Fruit fly (Drosophila melanogaster) whole organism, embryonic: ENCODE data around the gene CG5096.
A peak's percentile ranks its signal among the peaks of the same experiment; 100 is the strongest.

Experiments used
- Ada2b ChIP-seq: fragments of 200-800 bp; sonication (Bioruptor generic); IDR thresholded peaks from 2 replicates; pipeline ENCODE4 v1.3.6; 2022; ENCODE audit warnings: missing biosample characterization, missing genetic modification characterization
- Atf6 ChIP-seq: fragments of 200-800 bp; sonication (Bioruptor generic); IDR thresholded peaks from 2 replicates; pipeline ENCODE4 v1.3.6; 2022; ENCODE audit warnings: missing biosample characterization, missing genetic modification characterization
- B-H2 ChIP-seq: fragments of 200-800 bp; sonication (Bioruptor generic); optimal IDR thresholded peaks from 2 replicates; lab custom pipeline; 2018; ENCODE audit warnings: missing biosample characterization, mild to moderate bottlenecking, missing genetic modification characterization
- BEAF-32 ChIP-seq: fragments of 200-800 bp; sonication (Bioruptor generic); optimal IDR thresholded peaks from 3 replicates; lab custom pipeline; 2017; ENCODE audit warnings: missing biosample characterization, missing genetic modification characterization, mild to moderate bottlenecking, moderate library complexity, missing genetic modification reagents
- CG10147 ChIP-seq: fragments of 200-800 bp; sonication (Bioruptor generic); optimal IDR thresholded peaks from 2 replicates; lab custom pipeline; 2019; ENCODE audit warnings: missing biosample characterization, mild to moderate bottlenecking, missing genetic modification characterization, moderate library complexity
- CG12104 ChIP-seq: fragments of 200-800 bp; sonication (Bioruptor generic); optimal IDR thresholded peaks from 3 replicates; lab custom pipeline; 2016; ENCODE audit warnings: missing biosample characterization, missing genetic modification characterization
- CG12659 ChIP-seq: fragments of 200-800 bp; sonication (Bioruptor generic); optimal IDR thresholded peaks from 3 replicates; lab custom pipeline; 2017; ENCODE audit warnings: mild to moderate bottlenecking, missing biosample characterization, missing genetic modification reagents, missing genetic modification characterization
- CG15479 ChIP-seq: fragments of 200-800 bp; sonication (Bioruptor generic); optimal IDR thresholded peaks from 3 replicates; lab custom pipeline; 2019; ENCODE audit warnings: missing biosample characterization, mild to moderate bottlenecking, missing genetic modification characterization, moderate library complexity
- CG17328 ChIP-seq: fragments of 200-800 bp; sonication (Bioruptor generic); IDR thresholded peaks from 2 replicates; pipeline ENCODE4 v1.3.6; 2022; ENCODE audit warnings: missing biosample characterization, missing genetic modification characterization
- CG17361 ChIP-seq: fragments of 200-800 bp; sonication (Bioruptor generic); IDR thresholded peaks from 3 replicates; pipeline ENCODE4 v1.3.6; 2022; ENCODE audit warnings: missing biosample characterization, missing genetic modification characterization
- CG2120 ChIP-seq: fragments of 200-800 bp; sonication (Bioruptor generic); optimal IDR thresholded peaks from 3 replicates; lab custom pipeline; 2016; ENCODE audit warnings: missing biosample characterization, missing genetic modification characterization
- CG30020 ChIP-seq: fragments of 200-800 bp; optimal IDR thresholded peaks from 2 replicates; lab custom pipeline; 2019; ENCODE audit warnings: missing biosample characterization, mild to moderate bottlenecking, missing genetic modification characterization, moderate library complexity
- CG30431 ChIP-seq: fragments of 200-800 bp; sonication (Bioruptor generic); optimal IDR thresholded peaks from 2 replicates; lab custom pipeline; 2017; ENCODE audit warnings: missing biosample characterization, missing genetic modification characterization
- CG4424 ChIP-seq: fragments of 200-800 bp; sonication (Bioruptor generic); optimal IDR thresholded peaks from 3 replicates; lab custom pipeline; 2016; ENCODE audit warnings: missing biosample characterization, missing genetic modification characterization
- CG4730 ChIP-seq: fragments of 200-800 bp; sonication (Bioruptor generic); IDR thresholded peaks from 2 replicates; pipeline ENCODE4 v1.3.6; 2022; ENCODE audit warnings: missing biosample characterization, missing genetic modification characterization
- CG4820 ChIP-seq: fragments of 200-800 bp; sonication (Bioruptor generic); optimal IDR thresholded peaks from 3 replicates; lab custom pipeline; 2016; ENCODE audit warnings: missing biosample characterization, missing genetic modification characterization
- CG7928 ChIP-seq: fragments of 200-800 bp; sonication (Bioruptor generic); optimal IDR thresholded peaks from 2 replicates; lab custom pipeline; 2017; ENCODE audit warnings: missing biosample characterization, mild to moderate bottlenecking, missing genetic modification characterization
- CG8765 ChIP-seq: fragments of 200-800 bp; sonication (Bioruptor generic); IDR thresholded peaks from 2 replicates; pipeline ENCODE4 v1.3.6; 2022; ENCODE audit warnings: missing biosample characterization, missing genetic modification characterization
- CG9932 ChIP-seq: fragments of 200-800 bp; sonication (Bioruptor generic); IDR thresholded peaks from 2 replicates; pipeline ENCODE4 v1.3.6; 2022; ENCODE audit warnings: missing biosample characterization, missing genetic modification characterization
- D19A ChIP-seq: fragments of 200-800 bp; optimal IDR thresholded peaks from 3 replicates; lab custom pipeline; 2019; ENCODE audit warnings: missing biosample characterization, mild to moderate bottlenecking, missing genetic modification characterization, moderate library complexity
- D19B ChIP-seq: fragments of 200-800 bp; sonication (Bioruptor generic); optimal IDR thresholded peaks from 2 replicates; lab custom pipeline; 2017; ENCODE audit warnings: missing biosample characterization, mild to moderate bottlenecking, missing genetic modification characterization
- Dip2 ChIP-seq: fragments of 200-800 bp; sonication (Bioruptor generic); IDR thresholded peaks from 2 replicates; pipeline ENCODE4 v1.3.6; 2022; ENCODE audit warnings: missing biosample characterization, missing genetic modification characterization
- Dll ChIP-seq: fragments of 200-800 bp; sonication (Bioruptor generic); IDR thresholded peaks from 4 replicates; pipeline ENCODE4 v1.3.6; 2022; ENCODE audit warnings: missing biosample characterization, missing genetic modification characterization; ENCODE audit not compliant: partially characterized antibody
- MESR4 ChIP-seq: fragments of 200-800 bp; sonication (Bioruptor generic); optimal IDR thresholded peaks from 2 replicates; lab custom pipeline; 2018; ENCODE audit warnings: missing biosample characterization, mild to moderate bottlenecking, missing genetic modification characterization, moderate library complexity
- Rfx ChIP-seq: fragments of 200-800 bp; sonication (Bioruptor generic); IDR thresholded peaks from 2 replicates; pipeline ENCODE4 v1.3.6; 2022; ENCODE audit warnings: missing biosample characterization, missing genetic modification characterization
- Sry-δ ChIP-seq: fragments of 200-800 bp; sonication (Bioruptor generic); optimal IDR thresholded peaks from 2 replicates; lab custom pipeline; 2016; ENCODE audit warnings: missing biosample characterization, missing genetic modification characterization
- YL-1 ChIP-seq: fragments of 200-800 bp; sonication (Bioruptor generic); optimal IDR thresholded peaks from 3 replicates; lab custom pipeline; 2017; ENCODE audit warnings: missing biosample characterization, mild to moderate bottlenecking, missing genetic modification characterization
- ara ChIP-seq: fragments of 200-800 bp; sonication (Bioruptor generic); IDR thresholded peaks from 2 replicates; pipeline ENCODE4 v1.3.6; 2022; ENCODE audit warnings: missing biosample characterization, missing genetic modification characterization
- bab2 ChIP-seq: fragments of 200-800 bp; sonication (Bioruptor generic); optimal IDR thresholded peaks from 2 replicates; lab custom pipeline; 2016; ENCODE audit warnings: missing biosample characterization, missing genetic modification characterization
- dpn ChIP-seq, 2 experiments: fragments of 200-800 bp; sonication (Bioruptor generic); optimal IDR thresholded peaks; 3 replicates each; lab custom pipeline; 2016; ENCODE audit warnings: missing biosample characterization in 2 of 2, missing genetic modification characterization in 2 of 2
- ewg ChIP-seq: fragments of 200-800 bp; sonication (Bioruptor generic); optimal IDR thresholded peaks from 3 replicates; lab custom pipeline; 2017; ENCODE audit warnings: mild to moderate bottlenecking, missing biosample characterization, missing genetic modification reagents, missing genetic modification characterization
- gro ChIP-seq: fragments of 200-800 bp; sonication (Bioruptor generic); optimal IDR thresholded peaks from 2 replicates; lab custom pipeline; 2016; ENCODE audit warnings: missing biosample characterization, missing genetic modification characterization
- lilli ChIP-seq: fragments of 200-800 bp; sonication (Bioruptor generic); optimal IDR thresholded peaks from 3 replicates; lab custom pipeline; 2016; ENCODE audit warnings: missing biosample characterization, missing genetic modification characterization
- luna ChIP-seq: fragments of 200-800 bp; sonication (Bioruptor generic); optimal IDR thresholded peaks from 2 replicates; lab custom pipeline; 2016; ENCODE audit warnings: missing biosample characterization, missing genetic modification characterization
- mam ChIP-seq: fragments of 200-800 bp; sonication (Bioruptor generic); optimal IDR thresholded peaks from 3 replicates; lab custom pipeline; 2016; ENCODE audit warnings: missing biosample characterization, missing genetic modification characterization
- mirr ChIP-seq: fragments of 200-800 bp; sonication (Bioruptor generic); optimal IDR thresholded peaks from 3 replicates; lab custom pipeline; 2018; ENCODE audit warnings: missing biosample characterization, mild to moderate bottlenecking, missing genetic modification characterization
- nom ChIP-seq: fragments of 200-800 bp; sonication (Bioruptor generic); optimal IDR thresholded peaks from 2 replicates; lab custom pipeline; 2017; ENCODE audit warnings: missing biosample characterization, missing genetic modification characterization, mild to moderate bottlenecking, moderate library complexity, missing genetic modification reagents
- onecut ChIP-seq: fragments of 200-800 bp; sonication (Bioruptor generic); IDR thresholded peaks from 2 replicates; pipeline ENCODE4 v1.3.6; 2022; ENCODE audit warnings: missing biosample characterization, missing genetic modification characterization
- pzg ChIP-seq: fragments of 200-800 bp; sonication (Bioruptor generic); optimal IDR thresholded peaks from 3 replicates; lab custom pipeline; 2018; ENCODE audit warnings: missing biosample characterization, mild to moderate bottlenecking, missing genetic modification characterization, moderate library complexity
- repo ChIP-seq: fragments of 200-800 bp; sonication (Bioruptor generic); optimal IDR thresholded peaks from 2 replicates; lab custom pipeline; 2016; ENCODE audit warnings: missing biosample characterization, missing genetic modification characterization
- row ChIP-seq: fragments of 200-800 bp; sonication (Bioruptor generic); IDR thresholded peaks from 3 replicates; pipeline ENCODE4 v1.3.6; 2022; ENCODE audit warnings: missing biosample characterization, missing genetic modification characterization
- sc ChIP-seq, 3 experiments: fragments of >200 bp in 2 of 3; fragments of 200-800 bp in 1 of 3; sonication (Bioruptor generic) in 1 of 3; optimal IDR thresholded peaks; 2 replicates in 2 of 3; 3 replicates in 1 of 3; lab custom pipeline; 2017; ENCODE audit warnings: mild to moderate bottlenecking in 1 of 3, missing biosample characterization in 1 of 3, missing genetic modification characterization in 1 of 3, missing genetic modification reagents in 1 of 3
- sens ChIP-seq: fragments of 200-800 bp; sonication (Bioruptor generic); peaks from one replicate; lab custom pipeline; 2016; ENCODE audit warnings: missing biosample characterization, missing genetic modification characterization
- seq ChIP-seq: fragments of 200-800 bp; sonication (Bioruptor generic); IDR thresholded peaks from 2 replicates; pipeline ENCODE4 v1.3.6; 2022; ENCODE audit warnings: missing biosample characterization, missing genetic modification characterization
- slbo ChIP-seq: fragments of 200-800 bp; sonication (Bioruptor generic); IDR thresholded peaks from 2 replicates; pipeline ENCODE4 v1.3.6; 2022; ENCODE audit warnings: missing biosample characterization, missing genetic modification characterization
- sug ChIP-seq: fragments of 200-800 bp; optimal IDR thresholded peaks from 2 replicates; lab custom pipeline; 2019; ENCODE audit warnings: missing biosample characterization, mild to moderate bottlenecking, missing genetic modification characterization, moderate library complexity
- tx ChIP-seq: fragments of 200-800 bp; sonication (Bioruptor generic); optimal IDR thresholded peaks from 2 replicates; lab custom pipeline; 2016; ENCODE audit warnings: missing biosample characterization, missing genetic modification characterization

Gene CG5096

DNA sequence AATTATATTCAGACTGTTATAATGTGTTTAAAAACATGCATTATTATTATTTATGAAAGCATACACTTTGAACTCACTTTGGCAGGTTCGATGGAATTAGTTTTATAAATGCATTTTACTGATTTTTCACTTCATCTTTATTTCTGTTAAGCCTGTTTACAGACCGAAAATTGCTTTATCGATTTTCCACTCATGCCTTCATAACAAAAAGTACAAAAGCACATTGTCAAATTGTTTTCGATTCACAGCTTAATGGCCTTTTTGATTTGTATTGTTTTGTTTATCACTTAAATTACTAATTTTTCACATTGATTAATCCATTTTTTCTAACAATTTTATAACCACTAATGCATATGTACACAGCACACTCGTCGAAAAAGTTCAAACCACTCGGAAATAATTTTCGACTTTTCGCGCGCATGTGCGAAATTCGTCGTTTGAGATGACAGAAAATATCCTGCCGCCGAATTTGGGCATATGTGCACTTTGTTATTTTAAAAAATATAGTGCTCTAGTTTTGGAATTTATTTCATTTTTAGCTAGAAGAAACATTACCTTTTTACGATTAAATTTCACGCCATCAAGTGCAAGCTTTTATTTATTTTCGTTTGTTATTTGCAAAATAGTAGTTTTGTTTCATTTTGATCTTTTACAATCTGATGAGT lies 8.3 kb upstream of the CG5096 start, which contains the start of gene rho-5:
Gene rho-5 (minus strand): TSS at position 296 of the 665 bp plus-strand sequence.
- TF ChIP-seq mam (GFP tag; lab: Kevin White, UChicago) (peak; percentile 5), BEAF-32 (GFP tag; lab: Kevin White, UChicago) (peak; percentile 8), Sry-δ (peak; percentile 40), slbo (GFP tag; lab: Robert Waterston, UW) (peak; percentile 34; the same call in 1 of the 2 replicates), CG2120 (peak; percentile 50), MESR4 (GFP tag; lab: Kevin White, UChicago) (peak; percentile 7), D19B (GFP tag; lab: Kevin White, UChicago) (peak; percentile 65), ara (GFP tag; lab: Robert Waterston, UW) (no peak), Dip2 (GFP tag; lab: Robert Waterston, UW) (no peak), Atf6 (no peak), CG8765 (GFP tag; lab: Robert Waterston, UW) (no peak), onecut (GFP tag; lab: Robert Waterston, UW) (peak; percentile 93), sens (GFP tag; lab: Kevin White, UChicago) (peak; percentile 53), pzg (GFP tag; lab: Kevin White, UChicago) (peak; percentile 6), lilli (peak; percentile 15), CG17328 (GFP tag; lab: Robert Waterston, UW) (0 out of 2 replicates have a peak, but pooled peaks have one; percentile 28), CG15479 (GFP tag; lab: Kevin White, UChicago) (no peak), CG4424 (GFP tag; lab: Kevin White, UChicago) (no peak), luna (no peak), CG12104 (GFP tag; lab: Kevin White, UChicago) (no peak), ewg (GFP tag; lab: Kevin White, UChicago) (peak; percentile 97), row (peak; percentile 60), gro (GFP tag; lab: Kevin White, UChicago) (peak; percentile 6), Rfx (peak; percentile 45; the same call in 1 of the 2 replicates), CG30020 (tag; lab: Kevin White, UChicago) (peak; percentile 13)

DNA sequence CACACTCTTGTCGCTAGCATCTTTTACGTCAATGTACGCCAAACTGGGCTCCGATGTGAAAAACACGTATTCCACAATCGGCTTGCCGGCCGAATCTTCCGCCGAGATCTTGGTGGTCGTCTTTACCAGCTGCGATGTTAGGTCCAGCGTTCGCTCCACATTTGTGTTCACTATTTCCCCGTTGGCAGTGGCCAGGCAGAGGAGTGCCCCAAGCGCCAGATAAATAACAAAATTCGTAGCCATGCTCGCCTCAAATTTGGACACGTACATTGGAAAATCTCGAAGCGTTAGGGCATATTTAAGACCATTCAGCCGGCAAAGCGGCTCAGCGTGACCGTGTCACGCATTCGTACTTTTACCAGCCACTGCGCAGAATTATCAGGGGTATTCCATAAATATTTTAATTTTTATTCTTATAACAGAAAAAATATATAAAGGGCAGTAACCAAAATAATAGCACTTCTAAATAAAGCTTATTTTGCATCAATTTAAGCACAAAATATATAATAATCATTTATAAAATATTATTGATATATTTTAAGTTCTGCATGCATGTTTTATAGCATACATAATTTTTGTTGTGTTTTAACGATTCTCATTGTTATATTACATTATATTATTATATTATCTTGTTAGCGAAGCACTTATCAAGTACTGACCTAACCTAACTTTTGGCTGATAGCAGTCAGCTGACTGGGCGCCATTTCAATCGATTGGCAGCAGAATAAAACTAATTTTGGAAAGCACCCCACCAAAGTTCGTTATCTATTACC lies 6.4 kb upstream of the CG5096 start, which contains the start of the genes CG33303 and dpr19:
Gene CG33303 (minus strand): TSS at position 294 of the 773 bp plus-strand sequence.
Gene dpr19 (plus strand): TSS at position 705 of the 773 bp plus-strand sequence.
- TF ChIP-seq CG9932 (GFP tag; lab: Robert Waterston, UW) (peak; percentile 17; the same call in 1 of the 2 replicates), dpn (GFP tag; optimal IDR thresholded peaks at IDR 0.05; lab: Kevin White, UChicago) (peak in 1 of 2 experiments; percentile 50), repo (no peak), sug (tag; lab: Kevin White, UChicago) (peak; percentile 79), CG17361 (GFP tag; lab: Robert Waterston, UW) (peak; percentile 86; the same call in 2 of the 3 replicates), CG30431 (GFP tag; lab: Kevin White, UChicago) (no peak), Dll (peak; percentile 38; the same call in 1 of the 4 replicates), tx (no peak), Ada2b (peak; percentile 42), YL-1 (GFP tag; lab: Kevin White, UChicago) (peak; percentile 85), bab2 (GFP tag; lab: Kevin White, UChicago) (no peak), nom (GFP tag; lab: Kevin White, UChicago) (peak; percentile 32), D19A (tag; lab: Kevin White, UChicago) (peak; percentile 83), seq (GFP tag; lab: Robert Waterston, UW) (0 out of 2 replicates have a peak, but pooled peaks have one; percentile 7), CG7928 (GFP tag; lab: Kevin White, UChicago) (peak; percentile 19), CG4730 (peak; percentile 36; the same call in 1 of the 2 replicates), mirr (GFP tag; lab: Kevin White, UChicago) (no peak), B-H2 (GFP tag; lab: Kevin White, UChicago) (peak; percentile 68), CG10147 (peak; percentile 72), CG12659 (GFP tag; lab: Kevin White, UChicago) (peak; percentile 86), gro (GFP tag; lab: Kevin White, UChicago) (peak; percentile 50), sc (optimal IDR thresholded peaks at IDR 0.05; lab: Kevin White, UChicago) (no peak), sc (GFP tag; optimal IDR thresholded peaks at IDR 0.05; lab: Kevin White, UChicago) (peak; percentile 33), CG4424 (GFP tag; lab: Kevin White, UChicago) (peak; percentile 71), CG4820 (GFP tag; lab: Kevin White, UChicago) (peak; percentile 41)
